Worm (Caenorhabditis elegans): ENCODE data around the gene R13A1.5.

The R13A1.5 gene

ce11 chrIV:7228208-7228607, 36.6 kb upstream of the R13A1.5 start, which contains the start of gene D2024.5:
Gene D2024.5 (minus strand): TSS chrIV:7228308.
- no peak for TF ChIP-seq nhr-20 (tag; optimal IDR thresholded peaks at IDR 0.05)

ce11 chrIV:7227072-7227471, 35.4 kb upstream of the R13A1.5 start, which contains the start of gene R13A1.10:
Gene R13A1.10 (minus strand): TSS chrIV:7227172.
- TF ChIP-seq efl-3 (GFP tag; optimal IDR thresholded peaks at IDR 0.05) (no peak), blmp-1 (tag; optimal IDR thresholded peaks at IDR 0.05) (no peak), elt-2 (tag; optimal IDR thresholded peaks at IDR 0.05) (no peak), nhr-11 (tag; optimal IDR thresholded peaks at IDR 0.05) (no peak), hpl-2 (GFP tag; optimal IDR thresholded peaks at IDR 0.05) (no peak), ets-5 (GFP tag; IDR thresholded peaks at IDR 0.05) (no peak), xbp-1 (tag; optimal IDR thresholded peaks at IDR 0.05) (no peak), unc-98 (GFP tag; IDR thresholded peaks at IDR 0.05) (no peak), unc-62 (GFP tag; optimal IDR thresholded peaks at IDR 0.05) (no peak), mef-2 (tag; optimal IDR thresholded peaks at IDR 0.05) (no peak), mep-1 (tag; optimal IDR thresholded peaks at IDR 0.05) (no peak), ztf-4 (tag; optimal IDR thresholded peaks at IDR 0.05) (no peak), lin-14 (GFP tag; optimal IDR thresholded peaks at IDR 0.05) (no peak), rnt-1 (tag; optimal IDR thresholded peaks at IDR 0.05) (no peak), fkh-4 (tag; optimal IDR thresholded peaks at IDR 0.05; ENCODE audit: borderline replicate concordance) (no peak), ama-1 (optimal IDR thresholded peaks at IDR 0.05) (no peak)

- TF ChIP-seq tlp-1 (tag; optimal IDR thresholded peaks at IDR 0.05) = no peak
- TF ChIP-seq nhr-237 (tag; optimal IDR thresholded peaks at IDR 0.05) = no peak
- peak; percentile 22 for TF ChIP-seq lin-14 (GFP tag; optimal IDR thresholded peaks at IDR 0.05)
- TF ChIP-seq fos-1 (tag; optimal IDR thresholded peaks at IDR 0.05) = no peak
- no peak for TF ChIP-seq ztf-11 (tag; optimal IDR thresholded peaks at IDR 0.05)
- TF ChIP-seq ceh-63 (GFP tag; optimal IDR thresholded peaks at IDR 0.05) = no peak
- no peak for TF ChIP-seq nhr-90 (tag; optimal IDR thresholded peaks at IDR 0.05; ENCODE audit: poor library complexity)
- TF ChIP-seq fkh-8 (tag; optimal IDR thresholded peaks at IDR 0.05) = no peak
- TF ChIP-seq fkh-10 (GFP tag; optimal IDR thresholded peaks at IDR 0.05) = peak; percentile 64
- no peak for TF ChIP-seq mep-1 (tag; optimal IDR thresholded peaks at IDR 0.05)
- TF ChIP-seq efl-1 (optimal IDR thresholded peaks at IDR 0.05) = no peak
- peak in 1 of 2 experiments; percentile 60 for TF ChIP-seq efl-1 (GFP tag; optimal IDR thresholded peaks at IDR 0.05 in 1 of 2)
- TF ChIP-seq sox-4 (tag; optimal IDR thresholded peaks at IDR 0.05) = no peak
- TF ChIP-seq ceh-88 (GFP tag; IDR thresholded peaks at IDR 0.05) = no peak
- TF ChIP-seq dsc-1 (tag; optimal IDR thresholded peaks at IDR 0.05) = no peak
- TF ChIP-seq lin-35 (GFP tag; optimal IDR thresholded peaks at IDR 0.05) = no peak
- TF ChIP-seq C34B4.2 (tag; optimal IDR thresholded peaks at IDR 0.05) = no peak
These were observed 30.4 kb upstream of the R13A1.5 start for ce11 chrIV:7222088-7222487.

ce11 chrIV:7219398-7220087, 27.9 kb upstream of the R13A1.5 start, which contains the start of the genes glb-23 and R13A1.1:
Gene glb-23 (minus strand): TSS chrIV:7219498.
Gene R13A1.1 (plus strand): TSS chrIV:7220037.
- no peak for TF ChIP-seq fos-1 (tag; optimal IDR thresholded peaks at IDR 0.05)
- no peak for TF ChIP-seq lin-15B (tag; optimal IDR thresholded peaks at IDR 0.05)
- no peak for TF ChIP-seq ztf-11 (tag; optimal IDR thresholded peaks at IDR 0.05)
- TF ChIP-seq efl-1 (optimal IDR thresholded peaks at IDR 0.05) = no peak
- no peak for TF ChIP-seq efl-1 (GFP tag; optimal IDR thresholded peaks at IDR 0.05 in 1 of 2)
- TF ChIP-seq grh-1 (GFP tag; IDR thresholded peaks at IDR 0.05) = no peak
- TF ChIP-seq irx-1 (tag; optimal IDR thresholded peaks at IDR 0.05) = no peak
- TF ChIP-seq unc-62 (GFP tag; optimal IDR thresholded peaks at IDR 0.05) = no peak
- no peak for TF ChIP-seq mep-1 (tag; optimal IDR thresholded peaks at IDR 0.05)

ce11 chrIV:7216210-7216609, 24.6 kb upstream of the R13A1.5 start:
- TF ChIP-seq mdl-1 (tag; optimal IDR thresholded peaks at IDR 0.05) (no peak), alr-1 (tag; optimal IDR thresholded peaks at IDR 0.05; ENCODE audit: borderline replicate concordance) (no peak), isw-1 (GFP tag; IDR thresholded peaks at IDR 0.05) (no peak), irx-1 (tag; optimal IDR thresholded peaks at IDR 0.05) (no peak), hlh-4 (tag; optimal IDR thresholded peaks at IDR 0.05) (no peak), lin-15B (tag; optimal IDR thresholded peaks at IDR 0.05) (no peak), nhr-237 (tag; optimal IDR thresholded peaks at IDR 0.05) (no peak), nhr-12 (tag; optimal IDR thresholded peaks at IDR 0.05) (no peak), nhr-77 (tag; optimal IDR thresholded peaks at IDR 0.05) (no peak), ceh-63 (GFP tag; optimal IDR thresholded peaks at IDR 0.05) (no peak), nhr-71 (tag; optimal IDR thresholded peaks at IDR 0.05) (no peak), egl-13 (tag; optimal IDR thresholded peaks at IDR 0.05) (no peak), zag-1 (tag; optimal IDR thresholded peaks at IDR 0.05) (no peak), snpc-4 (tag; optimal IDR thresholded peaks at IDR 0.05) (no peak), pag-3 (tag; optimal IDR thresholded peaks at IDR 0.05; ENCODE audit: borderline replicate concordance, insufficient read depth) (no peak)

All from whole organism, L1 larva.